Worm (Caenorhabditis elegans) whole organism, young adult: ENCODE results near the gene C25D7.15.

Experiments
- B0035.1 ChIP-seq: sonication (generic microtip); optimal IDR thresholded peaks from 2 replicates; lab custom pipeline; 2016; ENCODE audit warnings: missing genetic modification characterization, mild to moderate bottlenecking, missing compliant biosample characterization, missing genotype, missing genetic modification reagents
- B0261.1 ChIP-seq: sonication (generic microtip); optimal IDR thresholded peaks from 2 replicates; lab custom pipeline; 2016; ENCODE audit warnings: mild to moderate bottlenecking, missing genetic modification characterization, moderate library complexity, missing compliant biosample characterization
- F23B12.7 ChIP-seq: sonication (generic microtip); optimal IDR thresholded peaks from 2 replicates; lab custom pipeline; 2017; ENCODE audit warnings: missing genetic modification characterization, mild to moderate bottlenecking, missing compliant biosample characterization, antibody characterized with exemption, moderate library complexity; ENCODE audit not compliant: insufficient read depth
- F49E8.2 ChIP-seq: sonication (generic microtip); optimal IDR thresholded peaks from 3 replicates; lab custom pipeline; 2017; ENCODE audit warnings: missing genetic modification characterization, mild to moderate bottlenecking, missing compliant biosample characterization, antibody characterized with exemption, moderate library complexity; ENCODE audit not compliant: insufficient read depth
- F55B11.4 ChIP-seq: sonication (generic microtip); optimal IDR thresholded peaks from 2 replicates; lab custom pipeline; 2016; ENCODE audit warnings: missing compliant biosample characterization, missing genetic modification characterization, borderline replicate concordance; ENCODE audit not compliant: insufficient read depth
- F57A8.1 ChIP-seq: fragments of 200-800 bp; sonication (Bioruptor generic); optimal IDR thresholded peaks from 2 replicates; lab custom pipeline; 2018; ENCODE audit warnings: mild to moderate bottlenecking, missing genetic modification characterization, moderate library complexity, missing compliant biosample characterization
- K11D2.4 ChIP-seq: fragments of 200-800 bp; sonication (Bioruptor generic); IDR thresholded peaks from 2 replicates; pipeline ENCODE4 v1.3.6; 2022; ENCODE audit warnings: missing genetic modification reagents, missing genetic modification characterization, missing compliant biosample characterization
- Y53F4B.3 ChIP-seq: fragments of 200-800 bp; sonication (Bioruptor generic); IDR thresholded peaks from 2 replicates; pipeline ENCODE4 v1.3.6; 2022; ENCODE audit warnings: missing genetic modification reagents, missing genetic modification characterization, missing compliant biosample characterization
- Y67H2A.10 ChIP-seq: fragments of 200-800 bp; sonication (Bioruptor generic); conservative IDR thresholded peaks from 2 replicates; pipeline ENCODE4 v1.3.6; 2022; ENCODE audit warnings: missing genetic modification reagents, missing genetic modification characterization, missing compliant biosample characterization
- ZK185.1 ChIP-seq: sonication (generic microtip); optimal IDR thresholded peaks from 2 replicates; lab custom pipeline; 2016; ENCODE audit warnings: mild to moderate bottlenecking, missing genetic modification characterization, missing compliant biosample characterization; ENCODE audit not compliant: poor library complexity, severe bottlenecking
- aptf-2 ChIP-seq: fragments of 200-800 bp; sonication (Bioruptor generic); conservative IDR thresholded peaks from 2 replicates; pipeline ENCODE4 v1.3.6; 2022; ENCODE audit warnings: missing genetic modification reagents, missing genetic modification characterization, missing compliant biosample characterization
- bed-2 ChIP-seq: fragments of 200-800 bp; sonication (Bioruptor generic); IDR thresholded peaks from 2 replicates; pipeline ENCODE4 v1.3.6; 2022; ENCODE audit warnings: missing genetic modification reagents, missing genetic modification characterization, missing compliant biosample characterization
- ceh-100 ChIP-seq: fragments of 200-800 bp; sonication (Bioruptor generic); IDR thresholded peaks from 2 replicates; pipeline ENCODE4 v1.3.6; 2022; ENCODE audit warnings: missing genetic modification reagents, missing genetic modification characterization, missing compliant biosample characterization
- ceh-91 ChIP-seq: fragments of 200-800 bp; sonication (Bioruptor generic); IDR thresholded peaks from 2 replicates; pipeline ENCODE4 v1.3.6; 2022; ENCODE audit warnings: missing genetic modification reagents, missing genetic modification characterization, missing compliant biosample characterization
- die-1 ChIP-seq: sonication (generic microtip); optimal IDR thresholded peaks from 2 replicates; lab custom pipeline; 2016; ENCODE audit warnings: missing genotype, mild to moderate bottlenecking, missing genetic modification characterization, missing compliant biosample characterization
- dpl-1 ChIP-seq: fragments of 150-350 bp; optimal IDR thresholded peaks from 2 replicates; lab custom pipeline; 2014; ENCODE audit warnings: missing biosample characterization, missing genetic modification reagents, missing genetic modification characterization
- egl-44 ChIP-seq: fragments of 200-800 bp; sonication (Bioruptor generic); IDR thresholded peaks from 2 replicates; pipeline ENCODE4 v1.3.6; 2022; ENCODE audit warnings: missing genetic modification reagents, missing genetic modification characterization, missing compliant biosample characterization
- ets-4 ChIP-seq: fragments of 200-800 bp; sonication (Bioruptor generic); optimal IDR thresholded peaks from 2 replicates; lab custom pipeline; 2018; ENCODE audit warnings: mild to moderate bottlenecking, missing genetic modification characterization, missing compliant biosample characterization
- fkh-3 ChIP-seq: sonication (generic microtip); optimal IDR thresholded peaks from 2 replicates; lab custom pipeline; 2016; ENCODE audit warnings: mild to moderate bottlenecking, missing genetic modification characterization, missing compliant biosample characterization
- hmg-20 ChIP-seq: fragments of 200-800 bp; sonication (Bioruptor generic); IDR thresholded peaks from 2 replicates; pipeline ENCODE4 v1.3.6; 2022; ENCODE audit warnings: missing genetic modification reagents, missing genetic modification characterization, missing compliant biosample characterization
- lag-1 ChIP-seq: fragments of 200-800 bp; sonication (Bioruptor generic); IDR thresholded peaks from 2 replicates; pipeline ENCODE4 v1.3.6; 2022; ENCODE audit warnings: missing genetic modification reagents, missing genetic modification characterization, missing compliant biosample characterization
- let-526 ChIP-seq: fragments of 200-800 bp; sonication (Bioruptor generic); IDR thresholded peaks from 2 replicates; pipeline ENCODE4 v1.3.6; 2022; ENCODE audit warnings: missing genetic modification reagents, missing genetic modification characterization, missing compliant biosample characterization
- let-607 ChIP-seq, 2 experiments: fragments of 200-800 bp in 1 of 2; sonication (Bioruptor generic) in 1 of 2; sonication (generic microtip) in 1 of 2; optimal IDR thresholded peaks; 2 replicates each; lab custom pipeline; 2016 to 2018; ENCODE audit warnings: mild to moderate bottlenecking in 2 of 2, missing compliant biosample characterization in 2 of 2, missing genetic modification characterization in 2 of 2, moderate library complexity in 2 of 2, missing genotype in 1 of 2
- lin-26 ChIP-seq: fragments of 200-800 bp; sonication (Bioruptor generic); IDR thresholded peaks from 2 replicates; pipeline ENCODE4 v1.3.6; 2022; ENCODE audit warnings: missing genetic modification reagents, missing genetic modification characterization, missing compliant biosample characterization
- lin-54 ChIP-seq: fragments of 200-800 bp; sonication (Bioruptor generic); optimal IDR thresholded peaks from 2 replicates; lab custom pipeline; 2018; ENCODE audit warnings: mild to moderate bottlenecking, missing genetic modification characterization, missing compliant biosample characterization
- madf-8 ChIP-seq: fragments of 200-800 bp; sonication (Bioruptor generic); conservative IDR thresholded peaks from 2 replicates; pipeline ENCODE4 v1.3.6; 2022; ENCODE audit warnings: missing genetic modification reagents, missing genetic modification characterization, missing compliant biosample characterization
- mes-4 ChIP-seq: sonication (generic microtip); optimal IDR thresholded peaks from 2 replicates; lab custom pipeline; 2016; ENCODE audit warnings: missing genotype, missing genetic modification characterization, missing compliant biosample characterization
- nfya-2 ChIP-seq: fragments of 200-800 bp; sonication (Bioruptor generic); IDR thresholded peaks from 2 replicates; pipeline ENCODE4 v1.3.6; 2022; ENCODE audit warnings: missing genetic modification reagents, missing genetic modification characterization, missing compliant biosample characterization
- nhr-80 ChIP-seq: sonication (generic microtip); optimal IDR thresholded peaks from 2 replicates; lab custom pipeline; 2016; ENCODE audit warnings: missing genetic modification characterization, missing compliant biosample characterization
- pbrm-1 ChIP-seq: fragments of 200-800 bp; sonication (Bioruptor generic); IDR thresholded peaks from 2 replicates; pipeline ENCODE4 v1.3.6; 2022; ENCODE audit warnings: missing genetic modification reagents, missing genetic modification characterization, missing compliant biosample characterization
- pha-4 ChIP-seq: fragments of 150-350 bp; sonication (generic microtip); optimal IDR thresholded peaks from 2 replicates; lab custom pipeline; 2014; ENCODE audit warnings: missing biosample characterization, missing genetic modification reagents, missing genetic modification characterization
- rcor-1 ChIP-seq: fragments of 200-800 bp; sonication (Bioruptor generic); IDR thresholded peaks from 2 replicates; pipeline ENCODE4 v1.3.6; 2022; ENCODE audit warnings: missing genetic modification reagents, missing genetic modification characterization, missing compliant biosample characterization
- repo-1 ChIP-seq: sonication (generic microtip); optimal IDR thresholded peaks from 2 replicates; lab custom pipeline; 2017; ENCODE audit warnings: mild to moderate bottlenecking, missing genetic modification characterization, missing compliant biosample characterization
- rpc-1 ChIP-seq, 2 experiments: fragments of 150-350 bp in 1 of 2; sonication (generic microtip) in 1 of 2; optimal IDR thresholded peaks; 2 replicates each; lab custom pipeline; 2014 to 2018; ENCODE audit warnings: missing biosample characterization in 1 of 2, missing genetic modification characterization in 1 of 2, missing genetic modification reagents in 1 of 2, missing genotype in 1 of 2
- sea-2 ChIP-seq: fragments of 200-800 bp; sonication (Bioruptor generic); IDR thresholded peaks from 2 replicates; pipeline ENCODE4 v1.3.6; 2022; ENCODE audit warnings: missing genetic modification characterization, missing compliant biosample characterization
- snpc-1.3 ChIP-seq: sonication (generic microtip); optimal IDR thresholded peaks from 2 replicates; lab custom pipeline; 2017; ENCODE audit warnings: missing genetic modification characterization, mild to moderate bottlenecking, missing compliant biosample characterization, antibody characterized with exemption, moderate library complexity, missing genotype, missing genetic modification reagents; ENCODE audit not compliant: insufficient read depth
- snpc-3.4 ChIP-seq: sonication (generic microtip); optimal IDR thresholded peaks from 2 replicates; lab custom pipeline; 2017; ENCODE audit warnings: missing genetic modification characterization, mild to moderate bottlenecking, missing compliant biosample characterization, antibody characterized with exemption, moderate library complexity, missing genotype, missing genetic modification reagents
- snpc-4 ChIP-seq, 5 experiments: fragments of 150-350 bp in 1 of 5; sonication (generic microtip) in 4 of 5; optimal IDR thresholded peaks; 2 replicates each; lab custom pipeline; 2014 to 2018; ENCODE audit warnings: missing genetic modification characterization in 5 of 5, missing biosample characterization in 3 of 5, antibody characterized with exemption in 2 of 5, mild to moderate bottlenecking in 2 of 5, missing compliant biosample characterization in 2 of 5, missing genotype in 2 of 5, moderate library complexity in 2 of 5, missing genetic modification reagents in 1 of 5
- somi-1 ChIP-seq: fragments of 200-800 bp; sonication (Bioruptor generic); optimal IDR thresholded peaks from 2 replicates; lab custom pipeline; 2018; ENCODE audit warnings: mild to moderate bottlenecking, missing genetic modification characterization, missing compliant biosample characterization
- tbx-9 ChIP-seq: sonication (generic microtip); optimal IDR thresholded peaks from 2 replicates; lab custom pipeline; 2016; ENCODE audit warnings: borderline replicate concordance, missing genetic modification characterization, inconsistent platforms, missing compliant biosample characterization
- unc-130 ChIP-seq: sonication (generic microtip); optimal IDR thresholded peaks from 2 replicates; lab custom pipeline; 2016; ENCODE audit warnings: missing genetic modification reagents, missing genetic modification characterization, missing compliant biosample characterization
- zfh-2 ChIP-seq: fragments of 200-800 bp; sonication (Bioruptor generic); conservative IDR thresholded peaks from 2 replicates; pipeline ENCODE4 v1.3.6; 2022; ENCODE audit warnings: missing genetic modification reagents, missing genetic modification characterization, missing compliant biosample characterization
- zim-3 ChIP-seq: sonication (generic microtip); optimal IDR thresholded peaks from 2 replicates; lab custom pipeline; 2017; ENCODE audit warnings: mild to moderate bottlenecking, missing genetic modification characterization, moderate library complexity, missing compliant biosample characterization
- ztf-18 ChIP-seq: sonication (generic microtip); optimal IDR thresholded peaks from 2 replicates; lab custom pipeline; 2016; ENCODE audit warnings: missing genotype, mild to moderate bottlenecking, missing genetic modification characterization, missing compliant biosample characterization
- ztf-22 ChIP-seq: fragments of 200-800 bp; sonication (Bioruptor generic); optimal IDR thresholded peaks from 2 replicates; lab custom pipeline; 2018; ENCODE audit warnings: mild to moderate bottlenecking, missing genetic modification characterization, moderate library complexity, missing compliant biosample characterization

Gene C25D7.15

DNA sequence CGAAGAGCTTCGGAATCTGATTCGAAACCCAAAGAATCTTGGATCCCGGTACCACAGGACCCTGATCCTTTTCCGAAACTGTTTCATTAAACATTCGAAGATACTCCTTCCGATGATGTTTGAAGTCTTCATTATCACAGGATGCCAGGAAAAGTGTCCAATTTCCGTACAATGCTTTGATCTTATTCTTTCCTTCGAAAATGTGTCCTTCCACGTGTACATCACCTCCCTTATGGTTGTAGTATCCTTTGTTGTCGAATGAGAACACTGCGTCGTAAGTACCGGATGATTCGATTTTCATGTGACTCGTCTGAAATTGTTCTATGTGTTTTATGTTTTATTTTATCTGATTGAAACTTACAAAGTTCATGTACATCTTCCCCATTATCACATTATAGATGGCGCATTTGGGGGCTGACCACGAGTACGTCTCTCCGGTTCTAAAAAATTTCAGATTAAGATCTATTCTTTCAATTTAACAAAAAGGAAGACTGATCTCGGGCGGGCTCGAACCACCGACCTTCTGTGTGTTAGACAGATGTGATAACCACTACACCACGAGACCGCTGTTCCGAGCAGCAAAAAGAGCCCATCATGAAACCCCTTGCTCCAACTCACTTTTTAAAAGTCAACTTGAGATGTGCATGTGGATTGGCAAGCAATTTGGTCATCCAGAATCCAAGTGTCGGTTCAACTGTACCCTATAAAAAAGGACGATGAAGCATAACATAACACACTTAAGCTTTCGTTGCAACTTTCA is 46.9 kb upstream of the C25D7.15 start:
- TF ChIP-seq snpc-1.3 (tag; lab: Kevin White, UChicago) (no peak), madf-8 (GFP tag; lab: Robert Waterston, UW) (no peak), bed-2 (GFP tag; lab: Robert Waterston, UW) (no peak), unc-130 (no peak), ceh-91 (GFP tag; lab: Robert Waterston, UW) (no peak), nfya-2 (GFP tag; lab: Robert Waterston, UW) (no peak), aptf-2 (GFP tag; lab: Robert Waterston, UW) (no peak), Y67H2A.10 (GFP tag; lab: Robert Waterston, UW) (no peak), lin-26 (GFP tag; lab: Robert Waterston, UW) (peak; percentile 61; the same call in 1 of the 2 replicates), zfh-2 (no peak), repo-1 (tag; lab: Kevin White, UChicago) (no peak), F55B11.4 (no peak), snpc-3.4 (no peak), ztf-22 (GFP tag; lab: Kevin White, UChicago) (no peak), K11D2.4 (GFP tag; lab: Robert Waterston, UW) (no peak), dpl-1 (GFP tag; lab: Kevin White, UChicago) (no peak), pbrm-1 (GFP tag; lab: Robert Waterston, UW) (peak; percentile 45; the same call in 1 of the 2 replicates), hmg-20 (GFP tag; lab: Robert Waterston, UW) (no peak), ets-4 (GFP tag; lab: Kevin White, UChicago) (no peak), ztf-18 (tag; lab: Kevin White, UChicago) (no peak), sea-2 (GFP tag; lab: Robert Waterston, UW) (no peak), F57A8.1 (GFP tag; lab: Kevin White, UChicago) (no peak), egl-44 (no peak), fkh-3 (tag; lab: Kevin White, UChicago) (no peak), die-1 (tag; lab: Kevin White, UChicago) (no peak), lin-54 (GFP tag; lab: Kevin White, UChicago) (no peak), ZK185.1 (tag; lab: Kevin White, UChicago) (no peak), zim-3 (tag; lab: Kevin White, UChicago) (no peak), F49E8.2 (no peak), tbx-9 (no peak), rcor-1 (GFP tag; lab: Robert Waterston, UW) (no peak), pha-4 (tag; lab: Kevin White, UChicago) (no peak), B0035.1 (tag; lab: Kevin White, UChicago) (no peak), mes-4 (tag; lab: Kevin White, UChicago) (no peak), lag-1 (GFP tag; lab: Robert Waterston, UW) (no peak), ceh-100 (GFP tag; lab: Robert Waterston, UW) (peak; percentile 45), snpc-4 (GFP tag; optimal IDR thresholded peaks at IDR 0.05; lab: Kevin White, UChicago) (no peak), snpc-4 (tag; optimal IDR thresholded peaks at IDR 0.05; lab: Kevin White, UChicago) (peak in 1 of 4 experiments; percentile 59), Y53F4B.3 (GFP tag; lab: Robert Waterston, UW) (0 out of 2 replicates have a peak, but pooled peaks have one; percentile 40), B0261.1 (tag; lab: Kevin White, UChicago) (peak; percentile 76), rpc-1 (optimal IDR thresholded peaks at IDR 0.05; lab: Kevin White, UChicago) (peak; percentile 53), rpc-1 (tag; optimal IDR thresholded peaks at IDR 0.05; lab: Kevin White, UChicago) (peak; percentile 70), somi-1 (GFP tag; lab: Kevin White, UChicago) (no peak), F23B12.7 (no peak), let-607 (tag; optimal IDR thresholded peaks at IDR 0.05; lab: Kevin White, UChicago) (no peak), nhr-80 (tag; lab: Kevin White, UChicago) (peak; percentile 9), let-526 (GFP tag; lab: Robert Waterston, UW) (no peak)
